3 fruit fly cellular contexts compared by ENCODE assay signal in genomic region chr3L:21821780-21822179, dm6.
TF ChIP-seq lines count a peak whose summit lies in the region.

Gene CycH (plus strand): TSS chr3L:21821997.

TF ChIP-seq in whole organism, adult, 20 proteins besides CTCF, POLR2A, EP300 and RAD21 (continued from another document):
- peak; percentile 19 for TF ChIP-seq toe (GFP tag; optimal IDR thresholded peaks at IDR 0.05; lab: Kevin White, UChicago)
TF ChIP-seq in whole organism, adult: peak in this region for 7.

TF ChIP-seq in whole organism, embryonic, 481 proteins besides CTCF, POLR2A, EP300 and RAD21 (continued from another document and continues in another):
- TF ChIP-seq chm (GFP tag; IDR thresholded peaks at IDR 0.05; lab: Robert Waterston, UW): no peak
- peak; percentile 88 for TF ChIP-seq row (GFP tag; IDR thresholded peaks at IDR 0.05; lab: Robert Waterston, UW)
- no peak for TF ChIP-seq Bteb2 (GFP tag; optimal IDR thresholded peaks at IDR 0.05; lab: Kevin White, UChicago)
- TF ChIP-seq Asciz (GFP tag; optimal IDR thresholded peaks at IDR 0.05; lab: Kevin White, UChicago): no peak
- TF ChIP-seq sd (tag; optimal IDR thresholded peaks at IDR 0.05; lab: Kevin White, UChicago): no peak
- no peak for TF ChIP-seq Aef1 (GFP tag; IDR thresholded peaks at IDR 0.05; lab: Robert Waterston, UW)
- TF ChIP-seq CG7271 (tag; optimal IDR thresholded peaks at IDR 0.05; lab: Kevin White, UChicago): no peak
- peak; percentile 51 for TF ChIP-seq lilli (GFP tag; optimal IDR thresholded peaks at IDR 0.05; lab: Kevin White, UChicago)
- peak; percentile 24 for TF ChIP-seq Myb (GFP tag; optimal IDR thresholded peaks at IDR 0.05; lab: Kevin White, UChicago)
- TF ChIP-seq CG11247 (GFP tag; IDR thresholded peaks at IDR 0.05; lab: Robert Waterston, UW): peak; percentile 24; the same call in 1 of the 2 replicates
- peak; percentile 84 for TF ChIP-seq scrt (GFP tag; optimal IDR thresholded peaks at IDR 0.05; lab: Kevin White, UChicago)
- TF ChIP-seq ssp (GFP tag; IDR thresholded peaks at IDR 0.05; lab: Robert Waterston, UW): 0 out of 2 replicates have a peak, but pooled peaks have one; percentile 13
- no peak for TF ChIP-seq PHDP (tag; optimal IDR thresholded peaks at IDR 0.05; lab: Kevin White, UChicago)
- no peak for TF ChIP-seq corto (GFP tag; optimal IDR thresholded peaks at IDR 0.05; lab: Kevin White, UChicago)
- no peak for TF ChIP-seq CG4730 (GFP tag; IDR thresholded peaks at IDR 0.05; lab: Robert Waterston, UW)
- TF ChIP-seq Hr51 (GFP tag; optimal IDR thresholded peaks at IDR 0.05; lab: Kevin White, UChicago): peak in 1 of 2 experiments; percentile 11
- TF ChIP-seq CG3847 (GFP tag; IDR thresholded peaks at IDR 0.05; lab: Robert Waterston, UW): peak; percentile 18; the same call in 1 of the 2 replicates
- no peak for TF ChIP-seq CG10209 (GFP tag; optimal IDR thresholded peaks at IDR 0.05; lab: Kevin White, UChicago)
- no peak for TF ChIP-seq HLH4C (GFP tag; IDR thresholded peaks at IDR 0.05; lab: Robert Waterston, UW; ENCODE audit: partially characterized antibody)
- no peak for TF ChIP-seq mld (GFP tag; IDR thresholded peaks at IDR 0.05; lab: Robert Waterston, UW; ENCODE audit: partially characterized antibody)
- peak; percentile 63 for TF ChIP-seq stwl (tag; optimal IDR thresholded peaks at IDR 0.05; lab: Kevin White, UChicago)
- TF ChIP-seq CG15601 (tag; optimal IDR thresholded peaks at IDR 0.05; lab: Kevin White, UChicago): no peak
- no peak for TF ChIP-seq Sin3A (optimal IDR thresholded peaks at IDR 0.05; lab: Kevin White, UChicago)
- peak in 1 of 2 experiments; percentile 17 for TF ChIP-seq crp (GFP tag; optimal IDR thresholded peaks at IDR 0.05; lab: Kevin White, UChicago)
- TF ChIP-seq HLH3B (GFP tag; IDR thresholded peaks at IDR 0.05; lab: Robert Waterston, UW): no peak
- TF ChIP-seq Xrp1 (GFP tag; IDR thresholded peaks at IDR 0.05; lab: Robert Waterston, UW): 0 out of 2 replicates have a peak, but pooled peaks have one; percentile 16
- peak; percentile 29 for TF ChIP-seq Nf-YC (tag; optimal IDR thresholded peaks at IDR 0.05; lab: Kevin White, UChicago)
- TF ChIP-seq ttk (GFP tag; IDR thresholded peaks at IDR 0.05; lab: Robert Waterston, UW): no peak
- TF ChIP-seq gce (GFP tag; IDR thresholded peaks at IDR 0.05; lab: Robert Waterston, UW): no peak
- no peak for TF ChIP-seq CG11456 (GFP tag; IDR thresholded peaks at IDR 0.05; lab: Robert Waterston, UW)
- no peak for TF ChIP-seq CG18599 (GFP tag; optimal IDR thresholded peaks at IDR 0.05; lab: Kevin White, UChicago)
- no peak for TF ChIP-seq Dad (GFP tag; optimal IDR thresholded peaks at IDR 0.05; lab: Kevin White, UChicago)
- peak; percentile 34 for TF ChIP-seq Pdp1 (GFP tag; optimal IDR thresholded peaks at IDR 0.05; lab: Kevin White, UChicago)
- peak; percentile 10 for TF ChIP-seq CG3163 (GFP tag; optimal IDR thresholded peaks at IDR 0.05; lab: Kevin White, UChicago)
- TF ChIP-seq zen (tag; optimal IDR thresholded peaks at IDR 0.05; lab: Kevin White, UChicago): peak; percentile 19
- no peak for TF ChIP-seq seq (GFP tag; IDR thresholded peaks at IDR 0.05; lab: Robert Waterston, UW)
- no peak for TF ChIP-seq bigmax (GFP tag; optimal IDR thresholded peaks at IDR 0.05; lab: Kevin White, UChicago)
- no peak for TF ChIP-seq cad (GFP tag; optimal IDR thresholded peaks at IDR 0.05; lab: Kevin White, UChicago)
- TF ChIP-seq CG4424 (GFP tag; optimal IDR thresholded peaks at IDR 0.05; lab: Kevin White, UChicago): peak; percentile 57
- TF ChIP-seq caup (GFP tag; optimal IDR thresholded peaks at IDR 0.05; lab: Kevin White, UChicago; ENCODE audit: severe bottlenecking): no peak
- TF ChIP-seq gfzf (GFP tag; optimal IDR thresholded peaks at IDR 0.05; lab: Kevin White, UChicago): peak; percentile 79
- no peak for TF ChIP-seq Elba2 (GFP tag; optimal IDR thresholded peaks at IDR 0.05; lab: Kevin White, UChicago)
- TF ChIP-seq CG10321 (GFP tag; IDR thresholded peaks at IDR 0.05; lab: Robert Waterston, UW): 0 out of 2 replicates have a peak, but pooled peaks have one; percentile 20
- no peak for TF ChIP-seq gem (tag; optimal IDR thresholded peaks at IDR 0.05; lab: Kevin White, UChicago)
- no peak for TF ChIP-seq CG10565 (GFP tag; optimal IDR thresholded peaks at IDR 0.05; lab: Kevin White, UChicago)
- TF ChIP-seq nom (GFP tag; optimal IDR thresholded peaks at IDR 0.05; lab: Kevin White, UChicago): peak; percentile 33
- no peak for TF ChIP-seq sens-2 (GFP tag; IDR thresholded peaks at IDR 0.05; lab: Robert Waterston, UW)
- TF ChIP-seq CG14710 (tag; optimal IDR thresholded peaks at IDR 0.05; lab: Kevin White, UChicago): peak; percentile 43
- TF ChIP-seq Lpt (GFP tag; optimal IDR thresholded peaks at IDR 0.05; lab: Kevin White, UChicago): no peak
- 0 out of 3 replicates have a peak, but pooled peaks have one; percentile 44 for TF ChIP-seq zfh1 (GFP tag; IDR thresholded peaks at IDR 0.05; lab: Robert Waterston, UW)
- TF ChIP-seq unc-4 (GFP tag; IDR thresholded peaks at IDR 0.05; lab: Robert Waterston, UW; ENCODE audit: partially characterized antibody): no peak
- TF ChIP-seq pnt (GFP tag; optimal IDR thresholded peaks at IDR 0.05; lab: Kevin White, UChicago): peak; percentile 4
- TF ChIP-seq Mrtf (GFP tag; IDR thresholded peaks at IDR 0.05; lab: Robert Waterston, UW): no peak
- TF ChIP-seq az2 (GFP tag; optimal IDR thresholded peaks at IDR 0.05; lab: Kevin White, UChicago): peak; percentile 20
- TF ChIP-seq fu2 (GFP tag; optimal IDR thresholded peaks at IDR 0.05; lab: Kevin White, UChicago): peak; percentile 21
- TF ChIP-seq Med (GFP tag; lab: Kevin White, UChicago): peak; percentile 89
- peak; percentile 62 for TF ChIP-seq CG30403 (GFP tag; optimal IDR thresholded peaks at IDR 0.05; lab: Kevin White, UChicago)
- no peak for TF ChIP-seq lbe (GFP tag; optimal IDR thresholded peaks at IDR 0.05; lab: Kevin White, UChicago)
- no peak for TF ChIP-seq kay (GFP tag; optimal IDR thresholded peaks at IDR 0.05; lab: Kevin White, UChicago)
- TF ChIP-seq CG9797 (GFP tag; optimal IDR thresholded peaks at IDR 0.05; lab: Kevin White, UChicago): peak; percentile 71
- peak; percentile 23 for TF ChIP-seq BEAF-32 (GFP tag; optimal IDR thresholded peaks at IDR 0.05; lab: Kevin White, UChicago)
- TF ChIP-seq dpn (GFP tag; optimal IDR thresholded peaks at IDR 0.05; lab: Kevin White, UChicago): peak; percentile 7 to 63
- no peak for TF ChIP-seq so (GFP tag; IDR thresholded peaks at IDR 0.05; lab: Robert Waterston, UW)
- peak; percentile 25 for TF ChIP-seq CG13287 (GFP tag; IDR thresholded peaks at IDR 0.05; lab: Robert Waterston, UW; ENCODE audit: partially characterized antibody)
- TF ChIP-seq tna (GFP tag; IDR thresholded peaks at IDR 0.05; lab: Robert Waterston, UW; ENCODE audit: partially characterized antibody): no peak

TF ChIP-seq in whole organism, prepupa, 60 proteins besides CTCF, POLR2A, EP300 and RAD21 (continued from another document):
- TF ChIP-seq CG31627 (GFP tag; optimal IDR thresholded peaks at IDR 0.05; lab: Kevin White, UChicago): peak; percentile 39
- TF ChIP-seq CG6163 (GFP tag; IDR thresholded peaks at IDR 0.05; lab: Robert Waterston, UW): no peak
- TF ChIP-seq CG11762 (GFP tag; optimal IDR thresholded peaks at IDR 0.05; lab: Kevin White, UChicago; ENCODE audit: insufficient read depth): no peak
- peak; percentile 33 for TF ChIP-seq Smox (GFP tag; optimal IDR thresholded peaks at IDR 0.05; lab: Kevin White, UChicago)
- TF ChIP-seq spab (GFP tag; optimal IDR thresholded peaks at IDR 0.05; lab: Kevin White, UChicago): no peak
- peak; percentile 17 for TF ChIP-seq Hr4 (GFP tag; optimal IDR thresholded peaks at IDR 0.05; lab: Kevin White, UChicago)
- no peak for TF ChIP-seq CG1621 (tag; optimal IDR thresholded peaks at IDR 0.05; lab: Kevin White, UChicago)
- TF ChIP-seq CG3919 (GFP tag; optimal IDR thresholded peaks at IDR 0.05; lab: Kevin White, UChicago): peak; percentile 56
- no peak for TF ChIP-seq dsx (GFP tag; optimal IDR thresholded peaks at IDR 0.05; lab: Kevin White, UChicago; ENCODE audit: poor library complexity, severe bottlenecking)
- no peak for TF ChIP-seq vri (GFP tag; optimal IDR thresholded peaks at IDR 0.05; lab: Kevin White, UChicago)
- TF ChIP-seq CG6854 (GFP tag; optimal IDR thresholded peaks at IDR 0.05; lab: Kevin White, UChicago): peak; percentile 63
- no peak for TF ChIP-seq CG15336 (GFP tag; IDR thresholded peaks at IDR 0.05; lab: Robert Waterston, UW)
- TF ChIP-seq CG4318 (GFP tag; optimal IDR thresholded peaks at IDR 0.05; lab: Kevin White, UChicago): no peak
- no peak for TF ChIP-seq CG34406 (GFP tag; optimal IDR thresholded peaks at IDR 0.05; lab: Kevin White, UChicago)
- TF ChIP-seq CG10631 (GFP tag; optimal IDR thresholded peaks at IDR 0.05; lab: Kevin White, UChicago): peak; percentile 29
- peak; percentile 14 for TF ChIP-seq achi (GFP tag; optimal IDR thresholded peaks at IDR 0.05; lab: Kevin White, UChicago)
- TF ChIP-seq Met (GFP tag; optimal IDR thresholded peaks at IDR 0.05; lab: Kevin White, UChicago): no peak
- TF ChIP-seq CG9139 (GFP tag; optimal IDR thresholded peaks at IDR 0.05; lab: Kevin White, UChicago): no peak
- no peak for TF ChIP-seq fd85E (GFP tag; optimal IDR thresholded peaks at IDR 0.05; lab: Kevin White, UChicago)
- TF ChIP-seq CG3032 (tag; optimal IDR thresholded peaks at IDR 0.05; lab: Kevin White, UChicago): peak; percentile 14
- no peak for TF ChIP-seq salr (GFP tag; optimal IDR thresholded peaks at IDR 0.05; lab: Kevin White, UChicago)
- no peak for TF ChIP-seq Gug (GFP tag; IDR thresholded peaks at IDR 0.05; lab: Robert Waterston, UW)
- peak; percentile 28 for TF ChIP-seq Sox102F (GFP tag; optimal IDR thresholded peaks at IDR 0.05; lab: Kevin White, UChicago)
- peak; percentile 10 for TF ChIP-seq acj6 (GFP tag; optimal IDR thresholded peaks at IDR 0.05; lab: Kevin White, UChicago)
- TF ChIP-seq CG8632 (GFP tag; optimal IDR thresholded peaks at IDR 0.05; lab: Kevin White, UChicago): peak; percentile 12
- TF ChIP-seq CG11294 (GFP tag; IDR thresholded peaks at IDR 0.05; lab: Robert Waterston, UW): no peak
- TF ChIP-seq net (GFP tag; optimal IDR thresholded peaks at IDR 0.05; lab: Kevin White, UChicago): no peak
- no peak for TF ChIP-seq Sox15 (GFP tag; optimal IDR thresholded peaks at IDR 0.05; lab: Kevin White, UChicago)
- no peak for TF ChIP-seq CG32006 (GFP tag; optimal IDR thresholded peaks at IDR 0.05; lab: Kevin White, UChicago)
- no peak for TF ChIP-seq ss (GFP tag; optimal IDR thresholded peaks at IDR 0.05; lab: Kevin White, UChicago)
- TF ChIP-seq cyc (GFP tag; optimal IDR thresholded peaks at IDR 0.05; lab: Kevin White, UChicago): peak; percentile 20
- peak; percentile 32 for TF ChIP-seq OdsH (GFP tag; optimal IDR thresholded peaks at IDR 0.05; lab: Kevin White, UChicago)
- no peak for TF ChIP-seq Lpt (GFP tag; optimal IDR thresholded peaks at IDR 0.05; lab: Kevin White, UChicago)
- no peak for TF ChIP-seq dac (GFP tag; optimal IDR thresholded peaks at IDR 0.05; lab: Kevin White, UChicago)
- TF ChIP-seq CG6792 (GFP tag; optimal IDR thresholded peaks at IDR 0.05; lab: Kevin White, UChicago): no peak
- peak; percentile 17 for TF ChIP-seq pdm3 (GFP tag; optimal IDR thresholded peaks at IDR 0.05; lab: Kevin White, UChicago)
- TF ChIP-seq lz (GFP tag; optimal IDR thresholded peaks at IDR 0.05; lab: Kevin White, UChicago): peak; percentile 36
- no peak for TF ChIP-seq fd59A (GFP tag; optimal IDR thresholded peaks at IDR 0.05; lab: Kevin White, UChicago)
- TF ChIP-seq CG6276 (GFP tag; optimal IDR thresholded peaks at IDR 0.05; lab: Kevin White, UChicago): no peak
TF ChIP-seq in whole organism, prepupa: peak in this region for 23.
